Worm (Caenorhabditis elegans): ENCODE results near the gene dmsr-10.

Gene dmsr-10

DNA sequence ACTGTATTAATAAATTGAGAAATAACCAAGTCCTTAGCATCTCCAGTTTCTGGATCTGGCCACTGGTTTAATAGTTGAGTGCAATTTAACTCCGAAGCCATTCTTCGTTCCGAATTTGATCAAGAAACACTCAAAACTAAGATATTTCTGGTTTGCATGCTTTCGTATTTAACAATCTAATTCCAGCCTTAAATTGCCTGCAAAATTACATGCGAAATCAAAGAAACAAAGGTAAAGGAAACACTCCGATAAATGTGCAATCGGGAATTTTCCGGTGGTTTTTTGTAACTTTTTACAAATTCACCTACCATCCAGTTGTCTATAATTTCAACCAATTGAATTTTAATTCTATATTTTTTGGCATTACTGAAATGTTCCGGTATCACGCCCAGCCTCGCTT is at the start of gene dmsr-10:
Gene dmsr-10 (minus strand): TSS at position 101 of the 400 bp plus-strand sequence.
- TF ChIP-seq unc-62 (GFP tag; optimal IDR thresholded peaks at IDR 0.05), result no peak

DNA sequence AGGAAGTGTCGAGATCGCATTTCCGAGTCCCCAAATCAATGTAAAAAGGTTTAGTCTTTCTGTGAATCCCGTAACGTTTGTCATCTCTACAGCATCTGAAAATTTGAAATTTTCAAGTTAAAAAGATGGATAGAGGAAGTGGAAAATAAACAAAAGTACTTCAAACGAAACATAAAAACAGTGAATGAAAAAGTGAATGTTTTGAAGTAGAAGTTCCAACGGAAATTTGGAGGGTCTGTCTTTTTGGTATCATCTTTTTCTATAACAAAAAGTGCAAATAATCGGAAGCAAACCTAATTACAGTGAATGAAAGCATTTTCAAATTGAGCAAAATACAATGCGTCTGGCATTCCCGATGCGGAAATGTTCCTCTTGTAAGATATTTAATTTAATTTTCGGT is 44.8 kb upstream of the dmsr-10 start, which contains the start of gene lgc-54:
Gene lgc-54 (minus strand): TSS at position 101 of the 400 bp plus-strand sequence.
- TF ChIP-seq unc-62 (GFP tag; optimal IDR thresholded peaks at IDR 0.05), result no peak

DNA sequence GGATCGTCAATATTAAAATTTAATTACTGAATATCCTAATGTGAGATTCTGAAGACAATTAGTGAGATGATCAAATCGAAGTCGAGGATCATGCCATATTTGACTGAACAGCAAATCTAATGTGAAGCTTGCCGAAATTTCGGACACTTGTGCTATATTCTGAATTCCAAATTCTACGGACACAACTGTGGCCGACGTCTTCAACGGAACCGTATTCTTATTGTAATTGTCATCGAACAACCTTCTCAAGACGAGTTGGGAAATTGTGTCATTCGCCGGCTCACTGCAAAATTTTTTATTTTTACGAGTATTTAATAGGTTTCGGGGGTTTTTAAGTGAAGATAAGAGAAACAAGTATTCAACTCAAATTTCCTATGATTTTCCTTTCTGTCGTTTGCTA is 40.7 kb upstream of the dmsr-10 start, which contains the start of gene T15B7.1:
Gene T15B7.1 (plus strand): TSS at position 301 of the 400 bp plus-strand sequence.
- no peak for TF ChIP-seq unc-62 (GFP tag; optimal IDR thresholded peaks at IDR 0.05)

DNA sequence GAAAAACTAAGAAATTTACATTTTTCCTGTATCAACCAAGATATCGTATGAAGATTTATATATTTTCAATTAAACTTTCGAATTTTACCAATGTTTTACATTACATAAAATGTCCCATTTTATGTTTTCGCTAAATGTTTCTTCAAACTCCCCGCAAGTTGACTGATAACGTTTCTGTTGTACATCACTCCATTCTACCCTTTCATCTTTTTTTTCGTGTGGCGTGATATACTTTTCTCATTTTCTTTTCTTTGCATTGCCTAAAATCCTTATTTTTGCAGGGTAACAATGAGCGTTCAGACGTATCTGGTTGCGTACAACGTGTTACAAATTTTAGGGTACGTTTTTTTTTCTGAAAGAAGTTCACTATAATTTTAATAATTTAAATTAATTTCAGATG is 37.3 kb upstream of the dmsr-10 start, which contains the start of gene hpo-8:
Gene hpo-8 (plus strand): TSS at position 282 of the 400 bp plus-strand sequence.
- TF ChIP-seq unc-62 (GFP tag; optimal IDR thresholded peaks at IDR 0.05), result no peak

DNA sequence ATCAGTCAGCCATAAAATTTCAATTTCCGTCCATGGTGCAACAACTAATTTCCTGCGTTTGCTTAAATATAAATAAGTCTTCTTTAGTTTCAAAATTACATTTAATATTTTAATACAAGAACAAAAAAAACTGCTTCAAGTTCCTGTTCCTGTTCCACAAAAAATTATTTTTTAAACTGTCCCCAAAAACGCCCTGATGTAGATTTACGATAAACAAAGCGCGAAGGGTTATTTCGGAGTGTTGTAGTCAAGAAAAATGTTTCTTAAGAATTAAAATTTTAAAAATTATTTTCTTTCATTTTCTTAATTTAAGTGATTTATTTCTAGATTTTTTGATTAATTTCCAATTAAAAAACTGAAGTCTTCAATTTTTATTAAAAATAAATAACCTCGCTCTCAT is 36.8 kb upstream of the dmsr-10 start, which contains the start of gene T15B7.15:
Gene T15B7.15 (minus strand): TSS at position 67 of the 400 bp plus-strand sequence.
- no peak for TF ChIP-seq unc-62 (GFP tag; optimal IDR thresholded peaks at IDR 0.05)

DNA sequence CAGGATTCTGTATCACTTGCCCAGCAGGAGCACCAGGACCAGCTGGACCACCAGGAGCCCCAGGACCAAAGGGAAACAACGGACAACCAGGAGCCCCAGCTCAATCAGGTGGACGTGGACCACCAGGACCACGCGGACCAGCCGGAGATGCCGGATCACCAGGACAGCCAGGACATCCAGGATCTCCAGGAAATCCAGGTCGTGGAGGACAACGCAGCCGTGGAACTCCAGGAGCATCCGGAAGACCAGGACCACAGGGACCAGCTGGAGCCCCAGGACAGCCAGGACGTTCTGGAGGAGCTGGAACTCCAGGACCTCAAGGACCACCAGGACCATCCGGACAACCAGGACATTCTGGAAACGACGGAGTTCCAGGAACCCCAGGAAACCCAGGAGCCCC is 34.3 kb upstream of the dmsr-10 start:
- no peak for TF ChIP-seq unc-62 (GFP tag; optimal IDR thresholded peaks at IDR 0.05)

DNA sequence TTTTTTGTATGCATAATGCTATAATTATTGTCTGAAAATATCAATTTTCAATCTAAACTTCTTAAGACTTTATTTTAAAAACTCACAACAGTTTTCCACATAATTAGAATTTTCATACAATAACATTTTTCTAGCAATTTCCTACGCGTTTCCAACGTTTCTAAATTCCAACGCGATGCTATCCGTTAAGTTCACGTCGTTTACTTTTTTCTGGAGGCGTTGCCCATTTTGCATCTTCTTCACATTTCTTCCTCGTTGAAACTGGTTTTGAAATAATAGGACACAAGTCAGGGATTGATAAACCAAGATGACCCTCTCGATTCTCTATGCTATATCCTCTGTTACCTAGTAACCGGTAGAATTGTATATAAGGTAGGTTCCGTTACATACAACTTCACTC is 33.5 kb upstream of the dmsr-10 start, which contains the start of the genes T15B7.14 and col-143:
Gene T15B7.14 (minus strand): TSS at position 101 of the 400 bp plus-strand sequence.
Gene col-143 (plus strand): TSS at position 394 of the 400 bp plus-strand sequence.
- no peak for TF ChIP-seq unc-62 (GFP tag; optimal IDR thresholded peaks at IDR 0.05)

DNA sequence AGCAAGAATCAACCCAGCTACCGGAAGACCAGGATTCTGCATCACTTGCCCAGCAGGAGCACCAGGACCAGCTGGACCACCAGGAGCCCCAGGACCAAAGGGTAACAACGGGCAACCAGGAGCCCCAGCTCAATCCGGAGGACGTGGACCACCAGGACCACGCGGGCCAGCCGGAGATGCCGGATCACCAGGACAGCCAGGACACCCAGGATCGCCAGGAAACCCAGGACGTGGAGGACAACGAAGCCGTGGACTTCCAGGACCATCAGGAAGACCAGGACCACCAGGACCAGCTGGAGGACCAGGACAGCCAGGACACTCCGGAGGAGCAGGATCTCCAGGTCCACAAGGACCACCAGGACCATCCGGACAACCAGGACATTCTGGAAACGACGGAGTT is 29.8 kb upstream of the dmsr-10 start:
- TF ChIP-seq unc-62 (GFP tag; optimal IDR thresholded peaks at IDR 0.05), result no peak

DNA sequence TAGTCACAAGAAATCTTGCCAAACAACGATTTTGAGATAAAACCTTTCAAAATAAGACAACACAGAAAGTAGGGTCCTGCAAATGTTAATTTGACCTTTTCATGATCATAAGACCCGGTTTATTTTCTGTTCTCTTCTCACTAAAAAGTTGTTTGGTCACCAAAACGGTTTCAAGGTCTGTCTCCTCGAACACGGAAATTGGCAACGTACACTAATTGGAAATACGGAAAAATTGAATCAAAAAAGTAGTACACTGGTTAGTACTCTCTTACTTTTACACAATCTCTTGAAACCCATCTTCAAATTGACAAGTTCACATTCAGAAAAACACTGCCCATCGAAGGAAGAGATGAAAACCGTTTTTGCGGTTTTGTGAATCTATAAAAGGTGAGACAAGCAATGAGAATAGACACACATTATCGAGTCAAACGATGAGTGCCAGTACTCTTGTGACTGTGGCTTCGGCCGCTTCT is 29.0 kb upstream of the dmsr-10 start, which contains the start of gene col-142:
Gene col-142 (plus strand): TSS at position 423 of the 473 bp plus-strand sequence.
- TF ChIP-seq unc-62 (GFP tag; optimal IDR thresholded peaks at IDR 0.05), result no peak

DNA sequence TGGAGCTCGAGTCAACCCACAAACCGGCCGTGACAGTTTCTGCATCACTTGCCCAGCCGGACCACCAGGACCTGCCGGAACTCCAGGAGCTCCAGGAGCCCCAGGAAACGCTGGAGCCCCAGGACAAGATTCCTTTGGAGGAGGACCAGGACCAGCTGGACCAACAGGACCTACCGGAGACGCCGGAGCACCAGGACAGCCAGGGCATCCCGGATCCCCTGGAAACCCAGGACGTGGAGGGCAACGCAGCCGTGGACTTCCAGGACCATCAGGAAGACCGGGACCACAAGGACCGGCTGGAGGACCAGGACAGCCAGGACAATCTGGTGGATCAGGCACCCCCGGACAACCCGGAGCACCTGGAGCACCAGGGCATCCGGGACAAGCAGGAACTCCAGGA is 28.3 kb upstream of the dmsr-10 start:
- TF ChIP-seq unc-62 (GFP tag; optimal IDR thresholded peaks at IDR 0.05), result no peak

DNA sequence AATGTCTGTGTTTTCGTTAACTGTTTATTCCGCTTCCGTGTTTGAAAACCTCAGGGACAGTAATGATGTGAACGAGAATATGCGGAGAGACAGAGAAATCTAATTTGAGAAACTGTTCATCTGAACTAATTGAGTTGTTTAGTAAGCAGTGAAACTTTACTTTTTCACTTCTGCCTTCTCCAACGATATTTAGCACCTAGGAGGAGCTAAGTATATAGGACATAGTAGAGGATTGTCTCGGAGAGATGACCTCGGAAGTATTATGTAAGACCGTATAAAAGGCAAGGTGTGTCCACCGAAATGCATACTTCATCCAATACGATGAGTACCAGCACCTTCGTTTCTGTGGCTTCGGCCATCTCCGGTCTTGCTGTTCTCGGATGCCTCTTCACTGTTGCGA is 27.7 kb upstream of the dmsr-10 start, which contains the start of gene col-141:
Gene col-141 (plus strand): TSS at position 301 of the 400 bp plus-strand sequence.
- TF ChIP-seq unc-62 (GFP tag; optimal IDR thresholded peaks at IDR 0.05), result no peak

DNA sequence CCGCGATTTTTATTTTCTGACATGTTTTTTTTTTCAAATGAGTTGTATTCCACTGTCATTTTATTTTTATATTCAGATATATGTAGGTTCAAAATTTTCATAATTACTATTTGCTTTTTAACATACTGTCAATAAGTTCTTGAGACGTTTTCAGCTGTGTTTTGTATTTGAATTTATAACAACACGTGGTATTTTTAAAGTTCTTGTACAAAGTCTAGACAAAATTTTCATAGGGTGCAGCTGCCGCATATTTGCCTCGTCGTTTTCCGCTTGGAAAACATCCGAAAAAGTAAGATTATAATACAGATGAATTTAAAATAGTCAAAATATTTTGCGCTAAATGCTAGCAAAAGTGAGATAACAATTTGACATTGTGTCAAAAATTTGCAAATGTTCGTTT is 27.0 kb upstream of the dmsr-10 start, which contains the start of gene dmsr-15:
Gene dmsr-15 (minus strand): TSS at position 101 of the 400 bp plus-strand sequence.
- TF ChIP-seq unc-62 (GFP tag; optimal IDR thresholded peaks at IDR 0.05), result no peak

DNA sequence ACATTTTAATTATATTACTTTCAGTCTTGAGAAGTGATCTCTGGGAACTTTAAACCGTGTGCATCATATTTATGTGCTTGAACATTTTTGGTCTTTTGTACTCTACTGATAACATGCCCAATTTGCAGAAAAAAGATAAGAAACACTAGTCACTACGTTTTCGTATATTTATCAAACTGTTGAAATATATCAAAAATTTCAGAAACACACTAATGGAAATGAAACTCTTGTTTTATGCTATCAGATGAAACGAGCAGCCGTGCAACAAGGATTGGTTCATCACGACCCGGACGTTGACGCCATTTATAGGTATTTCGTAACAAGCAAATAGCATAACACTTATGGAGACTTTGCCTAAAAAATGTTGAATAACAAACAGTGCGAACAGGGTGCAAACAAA is 21.7 kb upstream of the dmsr-10 start:
- no peak for TF ChIP-seq unc-62 (GFP tag; optimal IDR thresholded peaks at IDR 0.05)

DNA sequence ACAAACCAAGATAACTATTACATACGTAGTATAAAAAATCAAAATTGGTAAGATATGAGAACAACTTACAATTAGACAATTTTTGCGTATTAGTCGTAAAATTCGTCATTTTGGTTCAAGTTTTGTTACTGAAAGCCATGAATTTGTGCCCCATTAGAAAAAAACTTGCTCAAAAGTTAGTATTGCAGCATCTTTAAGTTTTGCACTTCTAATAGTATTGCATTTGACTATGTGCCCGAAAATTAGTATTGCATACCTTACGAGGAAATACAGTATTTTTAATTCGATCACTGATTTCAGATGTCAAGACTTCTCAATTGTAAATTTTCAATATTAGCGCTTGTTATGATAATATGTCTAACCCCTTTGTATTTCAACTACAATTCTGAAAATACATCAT is 19.8 kb upstream of the dmsr-10 start, which contains the start of gene T15B7.8:
Gene T15B7.8 (plus strand): TSS at position 301 of the 400 bp plus-strand sequence.
- no peak for TF ChIP-seq unc-62 (GFP tag; optimal IDR thresholded peaks at IDR 0.05)

DNA sequence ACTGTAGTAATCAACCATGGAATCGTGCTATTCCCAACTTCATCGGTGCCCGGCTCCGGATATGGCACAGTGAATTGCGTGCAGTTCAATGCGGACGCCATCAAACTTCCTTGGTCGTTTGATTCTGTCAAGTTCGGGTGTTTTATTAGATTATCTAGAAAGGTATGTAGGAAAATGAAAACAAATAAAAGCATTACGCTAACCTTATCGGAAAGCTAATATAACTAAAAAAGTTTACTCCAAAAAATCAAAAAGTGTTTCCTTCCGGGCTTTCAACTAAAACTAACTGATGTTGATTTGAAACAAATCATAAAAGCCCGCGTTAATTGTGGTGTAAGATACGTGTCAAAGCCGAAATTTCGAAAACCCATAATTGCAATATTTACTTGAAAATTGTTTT is 18.1 kb upstream of the dmsr-10 start, which contains the start of gene dmsr-13:
Gene dmsr-13 (minus strand): TSS at position 101 of the 400 bp plus-strand sequence.
- no peak for TF ChIP-seq unc-62 (GFP tag; optimal IDR thresholded peaks at IDR 0.05)

DNA sequence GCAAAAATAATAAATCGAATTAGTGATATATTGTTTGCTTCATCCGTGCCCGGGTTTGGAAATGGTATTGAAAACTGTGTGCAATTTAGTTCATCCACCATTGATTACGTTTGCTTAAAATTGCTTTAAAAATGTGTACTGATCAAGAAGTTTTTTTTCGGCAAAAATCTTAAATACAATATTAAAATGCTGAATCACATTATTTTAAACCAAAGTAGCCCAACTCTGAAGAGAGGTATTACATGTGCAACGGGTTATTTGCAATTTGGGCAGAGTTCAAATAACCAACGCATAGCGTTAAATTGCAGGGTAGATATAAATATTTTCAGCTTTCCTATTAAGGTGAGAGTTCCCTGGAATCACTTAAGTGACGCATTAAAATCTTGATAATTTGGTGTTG is 15.4 kb upstream of the dmsr-10 start, which contains the start of gene dmsr-14:
Gene dmsr-14 (minus strand): TSS at position 101 of the 400 bp plus-strand sequence.
- TF ChIP-seq unc-62 (GFP tag; optimal IDR thresholded peaks at IDR 0.05), result no peak

DNA sequence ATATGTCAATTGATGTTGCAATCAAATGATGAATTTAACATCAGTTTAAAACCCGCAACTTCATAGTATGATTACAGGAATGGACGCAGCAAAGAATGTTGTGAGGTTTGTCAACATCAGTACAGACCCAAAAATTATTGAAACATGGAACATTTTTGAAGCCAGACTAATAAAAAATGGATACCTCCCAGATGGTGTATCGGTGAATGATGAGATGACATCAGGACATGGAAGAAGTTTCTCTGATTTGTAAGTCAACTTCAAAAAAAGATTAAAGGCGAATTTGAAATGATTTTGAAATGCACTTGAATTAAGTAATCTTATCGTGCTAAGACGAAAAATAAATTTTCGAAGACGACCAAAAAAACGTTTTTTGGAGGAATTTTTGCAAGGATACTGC is 12.1 kb upstream of the dmsr-10 start:
- no peak for TF ChIP-seq unc-62 (GFP tag; optimal IDR thresholded peaks at IDR 0.05)
